Fruit fly (Drosophila melanogaster): Measurements from ENCODE around the gene orb2.

orb2 gene

DNA sequence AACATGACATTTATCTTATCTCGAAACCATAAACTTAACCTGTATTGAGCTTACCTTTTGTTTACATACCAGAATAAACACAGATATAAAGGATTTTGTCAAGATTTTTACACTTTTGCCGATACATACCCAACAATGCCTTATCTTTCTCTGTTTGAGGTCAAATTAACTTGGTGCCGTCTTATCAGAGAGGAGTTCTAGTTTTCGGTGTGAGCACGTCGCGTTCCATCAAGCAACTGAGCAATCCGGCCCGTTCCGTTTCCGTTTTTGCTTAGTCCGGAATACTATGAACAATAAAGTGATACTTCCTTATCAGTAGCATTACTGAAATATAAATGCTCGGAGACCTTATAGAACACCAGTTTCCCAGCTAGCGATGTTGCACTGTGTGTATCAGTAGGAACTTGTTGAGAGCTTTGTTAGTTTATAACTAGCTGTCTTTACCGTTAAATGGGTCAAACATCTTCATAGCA is 31.6 kb upstream of the orb2 start, which contains the start of gene Galk (continued):
- TF ChIP-seq CG2129 (GFP tag; IDR thresholded peaks at IDR 0.05; ENCODE audit: partially characterized antibody), result no peak
- TF ChIP-seq gsb-n (tag; optimal IDR thresholded peaks at IDR 0.05), result no peak
- TF ChIP-seq CG7963 (GFP tag; IDR thresholded peaks at IDR 0.05; ENCODE audit: partially characterized antibody), result no peak
- no peak for TF ChIP-seq Stat92E (GFP tag; optimal IDR thresholded peaks at IDR 0.05)
- no peak for TF ChIP-seq Hr39 (optimal IDR thresholded peaks at IDR 0.05)
- peak; percentile 4 for TF ChIP-seq CG1233 (GFP tag; optimal IDR thresholded peaks at IDR 0.05)
- TF ChIP-seq nerfin-1 (tag; optimal IDR thresholded peaks at IDR 0.05), result peak; percentile 63
- peak; percentile 91 for TF ChIP-seq GATAe (GFP tag; conservative IDR thresholded peaks at IDR 0.05)
- TF ChIP-seq Atf6 (GFP tag; IDR thresholded peaks at IDR 0.05), result peak; percentile 75
- TF ChIP-seq Nf-YA (GFP tag; IDR thresholded peaks at IDR 0.05), result 0 out of 2 replicates have a peak, but pooled peaks have one; percentile 40
- TF ChIP-seq CG10431 (GFP tag; optimal IDR thresholded peaks at IDR 0.05), result peak; percentile 66
- peak; percentile 55 for TF ChIP-seq tx (GFP tag; optimal IDR thresholded peaks at IDR 0.05)
- peak; percentile 65 for TF ChIP-seq salm (tag; optimal IDR thresholded peaks at IDR 0.05)
- TF ChIP-seq CG12769 (tag; optimal IDR thresholded peaks at IDR 0.05), result peak; percentile 88
- no peak for TF ChIP-seq CG1603 (tag; optimal IDR thresholded peaks at IDR 0.05)
- TF ChIP-seq az2 (GFP tag; optimal IDR thresholded peaks at IDR 0.05), result peak; percentile 64
- TF ChIP-seq zen2 (GFP tag; IDR thresholded peaks at IDR 0.05; ENCODE audit: partially characterized antibody), result no peak
- TF ChIP-seq MESR4 (GFP tag; optimal IDR thresholded peaks at IDR 0.05), result no peak
- TF ChIP-seq Ptx1 (GFP tag; IDR thresholded peaks at IDR 0.05), result peak; percentile 65
- TF ChIP-seq oc (tag; optimal IDR thresholded peaks at IDR 0.05), result no peak
- TF ChIP-seq jumu (GFP tag; optimal IDR thresholded peaks at IDR 0.05), result peak; percentile 30
- TF ChIP-seq Oli (tag; optimal IDR thresholded peaks at IDR 0.05), result no peak
- peak; percentile 65 for TF ChIP-seq caup (GFP tag; optimal IDR thresholded peaks at IDR 0.05; ENCODE audit: severe bottlenecking)
- TF ChIP-seq mld (GFP tag; IDR thresholded peaks at IDR 0.05; ENCODE audit: partially characterized antibody), result no peak
- TF ChIP-seq tio (GFP tag; optimal IDR thresholded peaks at IDR 0.05), result no peak
- peak; percentile 25 for TF ChIP-seq schlank (tag; optimal IDR thresholded peaks at IDR 0.05)
- peak; percentile 48 for TF ChIP-seq B-H2 (GFP tag; optimal IDR thresholded peaks at IDR 0.05)
- TF ChIP-seq Eip74EF (GFP tag; optimal IDR thresholded peaks at IDR 0.05), result peak in 1 of 2 experiments; percentile 21
- TF ChIP-seq CG10543 (GFP tag; optimal IDR thresholded peaks at IDR 0.05), result peak; percentile 81
- peak; percentile 81 for TF ChIP-seq exex (tag; optimal IDR thresholded peaks at IDR 0.05)
- no peak for TF ChIP-seq chinmo (GFP tag; IDR thresholded peaks at IDR 0.05; ENCODE audit: partially characterized antibody)
- peak; percentile 40 for TF ChIP-seq CG9437 (GFP tag; optimal IDR thresholded peaks at IDR 0.05)
- no peak for TF ChIP-seq Dref (GFP tag; IDR thresholded peaks at IDR 0.05)
- peak; percentile 50 for TF ChIP-seq CG14667 (GFP tag; IDR thresholded peaks at IDR 0.05)
- peak; percentile 41 for TF ChIP-seq fu2 (GFP tag; optimal IDR thresholded peaks at IDR 0.05)
- TF ChIP-seq CG10209 (GFP tag; optimal IDR thresholded peaks at IDR 0.05), result peak; percentile 58
- TF ChIP-seq croc (GFP tag; conservative IDR thresholded peaks at IDR 0.05), result no peak
- no peak for TF ChIP-seq crc (GFP tag; optimal IDR thresholded peaks at IDR 0.05)
- TF ChIP-seq CG12155 (GFP tag; optimal IDR thresholded peaks at IDR 0.05), result peak; percentile 57
- TF ChIP-seq Usf (GFP tag; optimal IDR thresholded peaks at IDR 0.05), result no peak
- no peak for TF ChIP-seq Max (GFP tag; optimal IDR thresholded peaks at IDR 0.05)
- TF ChIP-seq CG33213 (GFP tag; optimal IDR thresholded peaks at IDR 0.05), result peak; percentile 45
- TF ChIP-seq Elba2 (GFP tag; optimal IDR thresholded peaks at IDR 0.05), result no peak
- TF ChIP-seq CG9876 (GFP tag; optimal IDR thresholded peaks at IDR 0.05), result peak; percentile 23
- no peak for TF ChIP-seq p53 (GFP tag; optimal IDR thresholded peaks at IDR 0.05)
- TF ChIP-seq pb (GFP tag; optimal IDR thresholded peaks at IDR 0.05), result no peak
- 0 out of 2 replicates have a peak, but pooled peaks have one; percentile 10 for TF ChIP-seq bowl (GFP tag; IDR thresholded peaks at IDR 0.05)
- peak; percentile 67 for TF ChIP-seq Ada2b (GFP tag; IDR thresholded peaks at IDR 0.05)
- TF ChIP-seq CG8359 (GFP tag; optimal IDR thresholded peaks at IDR 0.05; ENCODE audit: borderline replicate concordance), result no peak
- TF ChIP-seq da (GFP tag; optimal IDR thresholded peaks at IDR 0.05), result peak; percentile 13

Data from whole organism, embryonic.